Fruit fly (Drosophila melanogaster) whole organism, embryonic: Measurements from ENCODE around the gene Irbp.

ENCODE experiments used
- CG1024 ChIP-seq: fragments of 200-800 bp; sonication (Bioruptor generic); IDR thresholded peaks from 2 replicates; pipeline ENCODE4 v1.3.6; 2022; ENCODE audit warnings: missing biosample characterization, missing genetic modification characterization
- CG10654 ChIP-seq: fragments of 200-800 bp; sonication (Bioruptor generic); optimal IDR thresholded peaks from 2 replicates; lab custom pipeline; 2016; ENCODE audit warnings: missing biosample characterization, missing genetic modification characterization
- CG11456 ChIP-seq: fragments of 200-800 bp; sonication (Bioruptor generic); IDR thresholded peaks from 3 replicates; pipeline ENCODE4 v1.3.6; 2022; ENCODE audit warnings: missing biosample characterization, missing genetic modification characterization
- CG11504 ChIP-seq: fragments of 200-800 bp; sonication (Bioruptor generic); optimal IDR thresholded peaks from 3 replicates; lab custom pipeline; 2019; ENCODE audit warnings: missing biosample characterization, mild to moderate bottlenecking, missing genetic modification characterization, moderate library complexity
- CG12219 ChIP-seq: fragments of 200-800 bp; sonication (Bioruptor generic); optimal IDR thresholded peaks from 3 replicates; lab custom pipeline; 2018; ENCODE audit warnings: missing biosample characterization, mild to moderate bottlenecking, missing genetic modification characterization
- CG12769 ChIP-seq: fragments of 200-800 bp; sonication (Bioruptor generic); optimal IDR thresholded peaks from 2 replicates; lab custom pipeline; 2019; ENCODE audit warnings: missing biosample characterization, mild to moderate bottlenecking, missing genetic modification characterization, moderate library complexity
- CG12942 ChIP-seq: fragments of 200-800 bp; sonication (Bioruptor generic); optimal IDR thresholded peaks from 3 replicates; lab custom pipeline; 2016; ENCODE audit warnings: missing biosample characterization, missing genetic modification characterization
- CG13123 ChIP-seq: fragments of 200-800 bp; sonication (Bioruptor generic); optimal IDR thresholded peaks from 2 replicates; lab custom pipeline; 2016; ENCODE audit warnings: missing biosample characterization, missing genetic modification characterization
- CG13424 ChIP-seq: fragments of 200-800 bp; sonication (Bioruptor generic); optimal IDR thresholded peaks from 2 replicates; lab custom pipeline; 2019; ENCODE audit warnings: missing biosample characterization, mild to moderate bottlenecking, missing genetic modification characterization, moderate library complexity
- CG1529 ChIP-seq: fragments of 200-800 bp; sonication (Bioruptor generic); optimal IDR thresholded peaks from 3 replicates; lab custom pipeline; 2018; ENCODE audit warnings: missing biosample characterization, missing genetic modification characterization
- CG16863 ChIP-seq: fragments of 200-800 bp; sonication (Bioruptor generic); optimal IDR thresholded peaks from 3 replicates; lab custom pipeline; 2016; ENCODE audit warnings: missing biosample characterization, missing genetic modification characterization
- CG2875 ChIP-seq: fragments of 200-800 bp; sonication (Bioruptor generic); optimal IDR thresholded peaks from 2 replicates; lab custom pipeline; 2017; ENCODE audit warnings: missing biosample characterization, mild to moderate bottlenecking, missing genetic modification characterization, missing genetic modification reagents
- CG3065 ChIP-seq: fragments of 200-800 bp; sonication (Bioruptor generic); optimal IDR thresholded peaks from 2 replicates; lab custom pipeline; 2016; ENCODE audit warnings: missing biosample characterization, missing genetic modification characterization
- CG32772 ChIP-seq: fragments of 200-800 bp; sonication (Bioruptor generic); IDR thresholded peaks from 2 replicates; pipeline ENCODE4 v1.3.6; 2022; ENCODE audit warnings: missing biosample characterization, missing genetic modification characterization
- CG33213 ChIP-seq: fragments of 200-800 bp; sonication (Bioruptor generic); optimal IDR thresholded peaks from 3 replicates; lab custom pipeline; 2016; ENCODE audit warnings: missing biosample characterization, missing genetic modification characterization
- CG3407 ChIP-seq: fragments of 200-800 bp; sonication (Bioruptor generic); optimal IDR thresholded peaks from 2 replicates; lab custom pipeline; 2018; ENCODE audit warnings: missing biosample characterization, mild to moderate bottlenecking, missing genetic modification characterization
- CG34376 ChIP-seq: fragments of 200-800 bp; sonication (Bioruptor generic); optimal IDR thresholded peaks from 2 replicates; lab custom pipeline; 2018; ENCODE audit warnings: missing biosample characterization, mild to moderate bottlenecking, missing genetic modification characterization
- CG4282 ChIP-seq: fragments of 200-800 bp; sonication (Bioruptor generic); optimal IDR thresholded peaks from 2 replicates; lab custom pipeline; 2016; ENCODE audit warnings: missing biosample characterization, missing genetic modification characterization
- CG4730 ChIP-seq: fragments of 200-800 bp; sonication (Bioruptor generic); IDR thresholded peaks from 2 replicates; pipeline ENCODE4 v1.3.6; 2022; ENCODE audit warnings: missing biosample characterization, missing genetic modification characterization
- CG6689 ChIP-seq: fragments of 200-800 bp; sonication (Bioruptor generic); IDR thresholded peaks from 2 replicates; pipeline ENCODE4 v1.3.6; 2022; ENCODE audit warnings: missing biosample characterization, missing genetic modification characterization
- CG7271 ChIP-seq: fragments of 200-800 bp; sonication (Bioruptor generic); optimal IDR thresholded peaks from 2 replicates; lab custom pipeline; 2018; ENCODE audit warnings: missing biosample characterization, mild to moderate bottlenecking, missing genetic modification characterization, moderate library complexity
- CG7357 ChIP-seq: fragments of 200-800 bp; sonication (Bioruptor generic); IDR thresholded peaks from 3 replicates; pipeline ENCODE4 v1.3.6; 2022; ENCODE audit warnings: missing biosample characterization, missing genetic modification characterization
- Elba2 ChIP-seq: fragments of 200-800 bp; sonication (Bioruptor generic); optimal IDR thresholded peaks from 3 replicates; lab custom pipeline; 2016; ENCODE audit warnings: missing biosample characterization, missing genetic modification characterization
- Ets97D ChIP-seq: fragments of 200-800 bp; sonication (Bioruptor generic); optimal IDR thresholded peaks from 3 replicates; lab custom pipeline; 2016; ENCODE audit warnings: missing biosample characterization, missing genetic modification characterization
- MTF-1 ChIP-seq: fragments of 200-800 bp; sonication (Bioruptor generic); optimal IDR thresholded peaks from 2 replicates; lab custom pipeline; 2018; ENCODE audit warnings: missing biosample characterization, mild to moderate bottlenecking, missing genetic modification characterization, borderline replicate concordance
- PHDP ChIP-seq: fragments of 200-800 bp; sonication (Bioruptor generic); optimal IDR thresholded peaks from 3 replicates; lab custom pipeline; 2018; ENCODE audit warnings: missing biosample characterization, mild to moderate bottlenecking, missing genetic modification characterization, moderate library complexity
- Ptx1 ChIP-seq: fragments of 200-800 bp; sonication (Bioruptor generic); IDR thresholded peaks from 2 replicates; pipeline ENCODE4 v1.3.6; 2022; ENCODE audit warnings: missing biosample characterization, missing genetic modification characterization
- Six4 ChIP-seq: fragments of 200-800 bp; sonication (Bioruptor generic); optimal IDR thresholded peaks from 2 replicates; lab custom pipeline; 2016; ENCODE audit warnings: missing biosample characterization, missing genetic modification characterization
- Usf ChIP-seq: fragments of 200-800 bp; sonication (Bioruptor generic); optimal IDR thresholded peaks from 2 replicates; lab custom pipeline; 2017; ENCODE audit warnings: missing genotype, missing biosample characterization, missing genetic modification characterization
- Vsx1 ChIP-seq: fragments of 200-800 bp; sonication (Bioruptor generic); optimal IDR thresholded peaks from 2 replicates; lab custom pipeline; 2017; ENCODE audit warnings: missing biosample characterization, mild to moderate bottlenecking, missing genetic modification characterization, missing genetic modification reagents
- ase ChIP-seq: fragments of 200-800 bp; sonication (Bioruptor generic); IDR thresholded peaks from 3 replicates; pipeline ENCODE4 v1.3.6; 2022; ENCODE audit warnings: missing biosample characterization, missing genetic modification characterization
- br ChIP-seq: fragments of >200 bp; optimal IDR thresholded peaks from 2 replicates; lab custom pipeline; 2017
- chn ChIP-seq: fragments of 200-800 bp; sonication (Bioruptor generic); optimal IDR thresholded peaks from 2 replicates; lab custom pipeline; 2016; ENCODE audit warnings: missing biosample characterization, missing genetic modification characterization
- dati ChIP-seq: fragments of 200-800 bp; sonication (Bioruptor generic); IDR thresholded peaks from 2 replicates; pipeline ENCODE4 v1.3.6; 2022; ENCODE audit warnings: missing biosample characterization, missing genetic modification characterization
- dmrt11E ChIP-seq: fragments of 200-800 bp; sonication (Bioruptor generic); optimal IDR thresholded peaks from 3 replicates; lab custom pipeline; 2018; ENCODE audit warnings: missing biosample characterization, mild to moderate bottlenecking, missing genetic modification characterization, moderate library complexity
- en ChIP-seq: fragments of 200-800 bp; sonication (Bioruptor generic); optimal IDR thresholded peaks from 2 replicates; lab custom pipeline; 2016; ENCODE audit warnings: missing biosample characterization, missing genetic modification characterization
- hb ChIP-seq: fragments of 200-800 bp; sonication (Bioruptor generic); IDR thresholded peaks from 3 replicates; pipeline ENCODE4 v1.3.6; 2022; ENCODE audit warnings: missing biosample characterization, missing genetic modification characterization; ENCODE audit not compliant: partially characterized antibody
- klu ChIP-seq: fragments of 200-800 bp; sonication (Bioruptor generic); IDR thresholded peaks from 2 replicates; pipeline ENCODE4 v1.3.6; 2022; ENCODE audit warnings: missing biosample characterization, missing genetic modification characterization
- lmd ChIP-seq: fragments of 200-800 bp; sonication (Bioruptor generic); IDR thresholded peaks from 2 replicates; pipeline ENCODE4 v1.3.6; 2022; ENCODE audit warnings: missing biosample characterization, missing genetic modification characterization
- mirr ChIP-seq: fragments of 200-800 bp; sonication (Bioruptor generic); optimal IDR thresholded peaks from 3 replicates; lab custom pipeline; 2018; ENCODE audit warnings: missing biosample characterization, mild to moderate bottlenecking, missing genetic modification characterization
- nau ChIP-seq: fragments of 200-800 bp; sonication (Bioruptor generic); optimal IDR thresholded peaks from 3 replicates; lab custom pipeline; 2017; ENCODE audit warnings: missing biosample characterization, mild to moderate bottlenecking, missing genetic modification characterization, missing genetic modification reagents
- phol ChIP-seq: fragments of 200-800 bp; sonication (Bioruptor generic); optimal IDR thresholded peaks from 3 replicates; lab custom pipeline; 2018; ENCODE audit warnings: missing biosample characterization, mild to moderate bottlenecking, missing genetic modification characterization, moderate library complexity
- pros ChIP-seq: fragments of 200-800 bp; sonication (Bioruptor generic); optimal IDR thresholded peaks from 3 replicates; lab custom pipeline; 2019; ENCODE audit warnings: missing biosample characterization, mild to moderate bottlenecking, missing genetic modification characterization, moderate library complexity
- pum ChIP-seq: fragments of 200-800 bp; sonication (Bioruptor generic); optimal IDR thresholded peaks from 2 replicates; lab custom pipeline; 2016; ENCODE audit warnings: missing biosample characterization, missing genetic modification characterization
- salm ChIP-seq: fragments of 200-800 bp; sonication (Bioruptor generic); optimal IDR thresholded peaks from 2 replicates; lab custom pipeline; 2018; ENCODE audit warnings: missing biosample characterization, mild to moderate bottlenecking, missing genetic modification characterization
- sc ChIP-seq, 3 experiments: fragments of >200 bp in 2 of 3; fragments of 200-800 bp in 1 of 3; sonication (Bioruptor generic) in 1 of 3; optimal IDR thresholded peaks; 2 replicates in 2 of 3; 3 replicates in 1 of 3; lab custom pipeline; 2017; ENCODE audit warnings: mild to moderate bottlenecking in 1 of 3, missing biosample characterization in 1 of 3, missing genetic modification characterization in 1 of 3, missing genetic modification reagents in 1 of 3
- seq ChIP-seq: fragments of 200-800 bp; sonication (Bioruptor generic); IDR thresholded peaks from 2 replicates; pipeline ENCODE4 v1.3.6; 2022; ENCODE audit warnings: missing biosample characterization, missing genetic modification characterization
- slbo ChIP-seq: fragments of 200-800 bp; sonication (Bioruptor generic); IDR thresholded peaks from 2 replicates; pipeline ENCODE4 v1.3.6; 2022; ENCODE audit warnings: missing biosample characterization, missing genetic modification characterization
- ssp ChIP-seq: fragments of 200-800 bp; sonication (Bioruptor generic); IDR thresholded peaks from 2 replicates; pipeline ENCODE4 v1.3.6; 2022; ENCODE audit warnings: missing biosample characterization, missing genetic modification characterization
- unc-4 ChIP-seq: fragments of 200-800 bp; sonication (Bioruptor generic); IDR thresholded peaks from 2 replicates; pipeline ENCODE4 v1.3.6; 2022; ENCODE audit warnings: missing biosample characterization, missing genetic modification characterization; ENCODE audit not compliant: partially characterized antibody

Irbp gene

DNA sequence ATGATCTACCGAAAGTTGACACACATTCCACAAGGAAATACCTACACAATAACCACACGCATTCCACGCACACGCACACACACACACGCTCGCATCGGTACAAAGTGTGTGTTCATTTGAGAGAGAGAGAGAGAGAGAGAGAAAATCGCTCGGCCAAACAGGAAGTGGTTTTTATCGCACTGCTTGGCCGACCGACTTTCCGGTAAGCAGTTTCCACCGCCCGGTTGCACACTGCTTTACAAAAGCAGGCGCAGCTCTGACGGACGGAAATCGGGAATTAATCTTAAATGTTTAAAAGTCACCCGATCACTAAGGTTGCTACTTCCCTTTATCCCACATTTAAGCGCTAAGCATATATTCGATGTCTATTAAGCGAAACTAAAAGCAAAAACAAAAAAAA, 17.0 kb upstream of the Irbp start (continued):
- TF ChIP-seq slbo (GFP tag; lab: Robert Waterston, UW) (peak; percentile 38; the same call in 1 of the 2 replicates), Vsx1 (GFP tag; lab: Kevin White, UChicago) (peak; percentile 56), Ptx1 (GFP tag; lab: Robert Waterston, UW) (peak; percentile 59; the same call in 1 of the 2 replicates), CG7271 (peak; percentile 98), CG33213 (GFP tag; lab: Kevin White, UChicago) (peak; percentile 83), klu (GFP tag; lab: Robert Waterston, UW) (no peak), lmd (GFP tag; lab: Robert Waterston, UW) (peak; percentile 36; the same call in 1 of the 2 replicates), CG12219 (peak; percentile 63), Ets97D (GFP tag; lab: Kevin White, UChicago) (peak; percentile 98), pros (GFP tag; lab: Kevin White, UChicago) (peak; percentile 41), CG7357 (GFP tag; lab: Robert Waterston, UW) (0 out of 3 replicates have a peak, but pooled peaks have one; percentile 31), CG3065 (GFP tag; lab: Kevin White, UChicago) (peak; percentile 51), CG12769 (tag; lab: Kevin White, UChicago) (no peak), unc-4 (GFP tag; lab: Robert Waterston, UW) (no peak), CG32772 (GFP tag; lab: Robert Waterston, UW) (peak; percentile 57), CG11456 (peak; percentile 76; the same call in 2 of the 3 replicates), Usf (GFP tag; lab: Kevin White, UChicago) (peak; percentile 42), CG4730 (peak; percentile 42; the same call in 1 of the 2 replicates), CG6689 (GFP tag; lab: Robert Waterston, UW) (peak; percentile 45; the same call in 1 of the 2 replicates), nau (GFP tag; lab: Kevin White, UChicago) (peak; percentile 56), hb (GFP tag; lab: Robert Waterston, UW) (no peak), sc (optimal IDR thresholded peaks at IDR 0.05; lab: Kevin White, UChicago) (no peak), sc (GFP tag; optimal IDR thresholded peaks at IDR 0.05; lab: Kevin White, UChicago) (peak; percentile 74), salm (no peak), Elba2 (peak; percentile 62), CG16863 (GFP tag; lab: Kevin White, UChicago) (peak; percentile 17), en (GFP tag; lab: Kevin White, UChicago) (peak; percentile 57), CG13123 (GFP tag; lab: Kevin White, UChicago) (no peak), pum (no peak), dati (GFP tag; lab: Robert Waterston, UW) (peak; percentile 59; the same call in 1 of the 2 replicates), chn (GFP tag; lab: Kevin White, UChicago) (peak; percentile 62), CG4282 (GFP tag; lab: Kevin White, UChicago) (no peak), dmrt11E (tag; lab: Kevin White, UChicago) (peak; percentile 83), CG34376 (GFP tag; lab: Kevin White, UChicago) (no peak), ssp (peak; percentile 45; the same call in 1 of the 2 replicates), CG2875 (peak; percentile 78), CG3407 (peak; percentile 63), CG13424 (tag; lab: Kevin White, UChicago) (no peak), CG11504 (no peak), CG1024 (GFP tag; lab: Robert Waterston, UW) (peak; percentile 55; the same call in 1 of the 2 replicates), CG1529 (GFP tag; lab: Kevin White, UChicago) (peak; percentile 71), MTF-1 (peak; percentile 88), seq (GFP tag; lab: Robert Waterston, UW) (no peak), PHDP (tag; lab: Kevin White, UChicago) (no peak), br (lab: Kevin White, UChicago) (no peak), mirr (GFP tag; lab: Kevin White, UChicago) (no peak), CG10654 (GFP tag; lab: Kevin White, UChicago) (peak; percentile 59), Six4 (peak; percentile 44), phol (tag; lab: Kevin White, UChicago) (peak; percentile 82), CG12942 (peak; percentile 21), ase (GFP tag; lab: Robert Waterston, UW) (peak; percentile 61; the same call in 2 of the 3 replicates)
